Fruit fly (Drosophila melanogaster) whole organism, embryonic: ENCODE results near the gene CG10089.

Source experiments
- Ada2b ChIP-seq: fragments of 200-800 bp; sonication (Bioruptor generic); IDR thresholded peaks from 2 replicates; pipeline ENCODE4 v1.3.6; 2022; ENCODE audit warnings: missing biosample characterization, missing genetic modification characterization
- Atf-2 ChIP-seq: fragments of 200-800 bp; sonication (Bioruptor generic); optimal IDR thresholded peaks from 2 replicates; lab custom pipeline; 2016; ENCODE audit warnings: missing biosample characterization, missing genetic modification characterization
- CG10366 ChIP-seq: fragments of 200-800 bp; sonication (Bioruptor generic); IDR thresholded peaks from 2 replicates; pipeline ENCODE4 v1.3.6; 2022; ENCODE audit warnings: missing biosample characterization, missing genetic modification characterization
- CG10654 ChIP-seq: fragments of 200-800 bp; sonication (Bioruptor generic); optimal IDR thresholded peaks from 2 replicates; lab custom pipeline; 2016; ENCODE audit warnings: missing biosample characterization, missing genetic modification characterization
- CG10959 ChIP-seq: fragments of 200-800 bp; sonication (Bioruptor generic); IDR thresholded peaks from 2 replicates; pipeline ENCODE4 v1.3.6; 2022; ENCODE audit warnings: missing biosample characterization, missing genetic modification characterization
- CG11398 ChIP-seq: fragments of 200-800 bp; sonication (Bioruptor generic); optimal IDR thresholded peaks from 2 replicates; lab custom pipeline; 2016; ENCODE audit warnings: missing biosample characterization, missing genetic modification characterization
- CG11504 ChIP-seq: fragments of 200-800 bp; sonication (Bioruptor generic); optimal IDR thresholded peaks from 3 replicates; lab custom pipeline; 2019; ENCODE audit warnings: missing biosample characterization, mild to moderate bottlenecking, missing genetic modification characterization, moderate library complexity
- CG12236 ChIP-seq: fragments of 200-800 bp; sonication (Bioruptor generic); optimal IDR thresholded peaks from 2 replicates; lab custom pipeline; 2016; ENCODE audit warnings: missing biosample characterization, missing genetic modification characterization
- CG12299 ChIP-seq: fragments of 200-800 bp; sonication (Bioruptor generic); optimal IDR thresholded peaks from 2 replicates; lab custom pipeline; 2018; ENCODE audit warnings: missing biosample characterization, mild to moderate bottlenecking, missing genetic modification characterization
- CG14050 ChIP-seq: fragments of 200-800 bp; sonication (Bioruptor generic); IDR thresholded peaks from 3 replicates; pipeline ENCODE4 v1.3.6; 2022; ENCODE audit warnings: missing biosample characterization, missing genetic modification characterization
- CG15011 ChIP-seq: fragments of 200-800 bp; sonication (Bioruptor generic); optimal IDR thresholded peaks from 3 replicates; lab custom pipeline; 2018; ENCODE audit warnings: missing biosample characterization, mild to moderate bottlenecking, missing genetic modification characterization
- CG2129 ChIP-seq: fragments of 200-800 bp; sonication (Bioruptor generic); IDR thresholded peaks from 2 replicates; pipeline ENCODE4 v1.3.6; 2022; ENCODE audit warnings: missing biosample characterization, missing genetic modification characterization; ENCODE audit not compliant: partially characterized antibody
- CG3065 ChIP-seq: fragments of 200-800 bp; sonication (Bioruptor generic); optimal IDR thresholded peaks from 2 replicates; lab custom pipeline; 2016; ENCODE audit warnings: missing biosample characterization, missing genetic modification characterization
- CG31224 ChIP-seq: fragments of 200-800 bp; sonication (Bioruptor generic); IDR thresholded peaks from 2 replicates; pipeline ENCODE4 v1.3.6; 2022; ENCODE audit warnings: missing biosample characterization, missing genetic modification characterization
- CG32772 ChIP-seq: fragments of 200-800 bp; sonication (Bioruptor generic); IDR thresholded peaks from 2 replicates; pipeline ENCODE4 v1.3.6; 2022; ENCODE audit warnings: missing biosample characterization, missing genetic modification characterization
- CG3847 ChIP-seq: fragments of 200-800 bp; sonication (Bioruptor generic); IDR thresholded peaks from 2 replicates; pipeline ENCODE4 v1.3.6; 2022; ENCODE audit warnings: missing biosample characterization, missing genetic modification characterization
- CG42726 ChIP-seq: fragments of 200-800 bp; sonication (Bioruptor generic); IDR thresholded peaks from 2 replicates; pipeline ENCODE4 v1.3.6; 2022; ENCODE audit warnings: missing biosample characterization, missing genetic modification characterization; ENCODE audit not compliant: partially characterized antibody
- CG5180 ChIP-seq: fragments of 200-800 bp; sonication (Bioruptor generic); optimal IDR thresholded peaks from 3 replicates; lab custom pipeline; 2017; ENCODE audit warnings: missing biosample characterization, missing genetic modification characterization, mild to moderate bottlenecking, moderate library complexity, missing genetic modification reagents
- CG6654 ChIP-seq: fragments of 200-800 bp; sonication (Bioruptor generic); optimal IDR thresholded peaks from 2 replicates; lab custom pipeline; 2017; ENCODE audit warnings: missing biosample characterization, mild to moderate bottlenecking, missing genetic modification characterization
- CG7271 ChIP-seq: fragments of 200-800 bp; sonication (Bioruptor generic); optimal IDR thresholded peaks from 2 replicates; lab custom pipeline; 2018; ENCODE audit warnings: missing biosample characterization, mild to moderate bottlenecking, missing genetic modification characterization, moderate library complexity
- CG9437 ChIP-seq: fragments of 200-800 bp; sonication (Bioruptor generic); optimal IDR thresholded peaks from 2 replicates; lab custom pipeline; 2018; ENCODE audit warnings: missing biosample characterization, mild to moderate bottlenecking, missing genetic modification characterization
- Dad ChIP-seq: fragments of 200-800 bp; sonication (Bioruptor generic); optimal IDR thresholded peaks from 3 replicates; lab custom pipeline; 2016; ENCODE audit warnings: missing biosample characterization, missing genetic modification characterization
- Dbx ChIP-seq: fragments of 200-800 bp; sonication (Bioruptor generic); IDR thresholded peaks from 3 replicates; pipeline ENCODE4 v1.3.6; 2022; ENCODE audit warnings: missing biosample characterization, missing genetic modification characterization
- Deaf1 ChIP-seq: fragments of 200-800 bp; optimal IDR thresholded peaks from 3 replicates; lab custom pipeline; 2019; ENCODE audit warnings: missing biosample characterization, mild to moderate bottlenecking, missing genetic modification characterization, moderate library complexity
- Dfd ChIP-seq, 2 experiments: fragments of >200 bp; optimal IDR thresholded peaks; 2 replicates each; lab custom pipeline; 2017; ENCODE audit warnings: missing biosample characterization in 2 of 2, missing genetic modification characterization in 2 of 2
- Fer1 ChIP-seq: fragments of 200-800 bp; sonication (Bioruptor generic); optimal IDR thresholded peaks from 2 replicates; lab custom pipeline; 2017; ENCODE audit warnings: missing biosample characterization, mild to moderate bottlenecking, missing genetic modification characterization
- Fer2 ChIP-seq: fragments of 200-800 bp; sonication (Bioruptor generic); optimal IDR thresholded peaks from 2 replicates; lab custom pipeline; 2018; ENCODE audit warnings: missing biosample characterization, mild to moderate bottlenecking, missing genetic modification characterization, moderate library complexity
- Hr3 ChIP-seq: fragments of 200-800 bp; sonication (Bioruptor generic); optimal IDR thresholded peaks from 3 replicates; lab custom pipeline; 2016; ENCODE audit warnings: missing biosample characterization, missing genetic modification characterization
- Hr51 ChIP-seq, 2 experiments: fragments of 200-800 bp; sonication (Bioruptor generic); optimal IDR thresholded peaks; 2 replicates in 1 of 2; 3 replicates in 1 of 2; lab custom pipeline; 2016 to 2018; ENCODE audit warnings: missing biosample characterization in 2 of 2, missing genetic modification characterization in 2 of 2, mild to moderate bottlenecking in 1 of 2, moderate library complexity in 1 of 2
- MESR4 ChIP-seq: fragments of 200-800 bp; sonication (Bioruptor generic); optimal IDR thresholded peaks from 2 replicates; lab custom pipeline; 2018; ENCODE audit warnings: missing biosample characterization, mild to moderate bottlenecking, missing genetic modification characterization, moderate library complexity
- Meics ChIP-seq: fragments of 200-800 bp; sonication (Bioruptor generic); optimal IDR thresholded peaks from 2 replicates; lab custom pipeline; 2017; ENCODE audit warnings: missing biosample characterization, mild to moderate bottlenecking, missing genetic modification characterization
- Oli ChIP-seq: fragments of 200-800 bp; sonication (Bioruptor generic); optimal IDR thresholded peaks from 2 replicates; lab custom pipeline; 2018; ENCODE audit warnings: missing biosample characterization, mild to moderate bottlenecking, missing genetic modification characterization, moderate library complexity
- Side ChIP-seq: fragments of 200-800 bp; sonication (Bioruptor generic); optimal IDR thresholded peaks from 2 replicates; lab custom pipeline; 2016; ENCODE audit warnings: missing biosample characterization, missing genetic modification characterization
- Tbp ChIP-seq: fragments of >200 bp; optimal IDR thresholded peaks from 2 replicates; lab custom pipeline; 2018; ENCODE audit warnings: missing biosample characterization, missing genetic modification characterization
- Xbp1 ChIP-seq: fragments of 200-800 bp; sonication (Bioruptor generic); optimal IDR thresholded peaks from 3 replicates; lab custom pipeline; 2016; ENCODE audit warnings: missing biosample characterization, mild to moderate bottlenecking, missing genetic modification characterization
- abd-A ChIP-seq: fragments of 200-800 bp; sonication (Bioruptor generic); optimal IDR thresholded peaks from 3 replicates; lab custom pipeline; 2019; ENCODE audit warnings: missing biosample characterization, mild to moderate bottlenecking, missing genetic modification characterization, moderate library complexity
- bcd ChIP-seq: fragments of 200-800 bp; sonication (Bioruptor generic); optimal IDR thresholded peaks from 2 replicates; lab custom pipeline; 2017; ENCODE audit warnings: missing biosample characterization, mild to moderate bottlenecking, missing genetic modification characterization
- btn ChIP-seq: fragments of 200-800 bp; sonication (Bioruptor generic); optimal IDR thresholded peaks from 2 replicates; lab custom pipeline; 2016; ENCODE audit warnings: missing biosample characterization, missing genetic modification characterization
- crol ChIP-seq: fragments of 200-800 bp; sonication (Bioruptor generic); IDR thresholded peaks from 2 replicates; pipeline ENCODE4 v1.3.6; 2022; ENCODE audit warnings: missing biosample characterization, missing genetic modification characterization
- dmrt99B ChIP-seq: fragments of 200-800 bp; sonication (Bioruptor generic); optimal IDR thresholded peaks from 2 replicates; lab custom pipeline; 2018; ENCODE audit warnings: missing biosample characterization, mild to moderate bottlenecking, missing genetic modification characterization, moderate library complexity
- emc ChIP-seq: fragments of 200-800 bp; sonication (Bioruptor generic); optimal IDR thresholded peaks from 2 replicates; lab custom pipeline; 2016; ENCODE audit warnings: missing biosample characterization, missing genetic modification characterization
- eyg ChIP-seq: fragments of 200-800 bp; sonication (Bioruptor generic); optimal IDR thresholded peaks from 3 replicates; lab custom pipeline; 2016; ENCODE audit warnings: missing biosample characterization, missing genetic modification characterization
- grn ChIP-seq: fragments of 200-800 bp; sonication (Bioruptor generic); optimal IDR thresholded peaks from 3 replicates; lab custom pipeline; 2017; ENCODE audit warnings: missing biosample characterization, missing genetic modification characterization
- gro ChIP-seq: fragments of 200-800 bp; sonication (Bioruptor generic); optimal IDR thresholded peaks from 2 replicates; lab custom pipeline; 2016; ENCODE audit warnings: missing biosample characterization, missing genetic modification characterization
- mld ChIP-seq: fragments of 200-800 bp; sonication (Bioruptor generic); IDR thresholded peaks from 3 replicates; pipeline ENCODE4 v1.3.6; 2022; ENCODE audit warnings: missing biosample characterization, missing genetic modification characterization; ENCODE audit not compliant: partially characterized antibody
- nau ChIP-seq: fragments of 200-800 bp; sonication (Bioruptor generic); optimal IDR thresholded peaks from 3 replicates; lab custom pipeline; 2017; ENCODE audit warnings: missing biosample characterization, mild to moderate bottlenecking, missing genetic modification characterization, missing genetic modification reagents
- ssp ChIP-seq: fragments of 200-800 bp; sonication (Bioruptor generic); IDR thresholded peaks from 2 replicates; pipeline ENCODE4 v1.3.6; 2022; ENCODE audit warnings: missing biosample characterization, missing genetic modification characterization
- unc-4 ChIP-seq: fragments of 200-800 bp; sonication (Bioruptor generic); IDR thresholded peaks from 2 replicates; pipeline ENCODE4 v1.3.6; 2022; ENCODE audit warnings: missing biosample characterization, missing genetic modification characterization; ENCODE audit not compliant: partially characterized antibody
- usp ChIP-seq: fragments of >200 bp; optimal IDR thresholded peaks from 2 replicates; lab custom pipeline; 2017; ENCODE audit warnings: missing biosample characterization, missing genetic modification characterization
- wor ChIP-seq: fragments of 200-800 bp; sonication (Bioruptor generic); IDR thresholded peaks from 2 replicates; pipeline ENCODE4 v1.3.6; 2022; ENCODE audit warnings: missing biosample characterization, missing genetic modification characterization

Gene CG10089

dm6 chr3L:13479609-13480240, 5.1 kb upstream of the CG10089 start (continued):
- TF ChIP-seq CG11398: peak; percentile 10
- no peak for TF ChIP-seq CG3065 (GFP tag; lab: Kevin White, UChicago)
- no peak for TF ChIP-seq Atf-2 (GFP tag; lab: Kevin White, UChicago)
- no peak for TF ChIP-seq ssp
- no peak for TF ChIP-seq gro (GFP tag; lab: Kevin White, UChicago)
- no peak for TF ChIP-seq btn (GFP tag; lab: Kevin White, UChicago)
- peak; percentile 20 for TF ChIP-seq CG9437
- peak; percentile 63 for TF ChIP-seq Oli (tag; lab: Kevin White, UChicago)
- no peak for TF ChIP-seq Tbp (GFP tag; lab: Kevin White, UChicago)
- no peak for TF ChIP-seq crol (GFP tag; lab: Robert Waterston, UW)
- no peak for TF ChIP-seq Hr3 (GFP tag; lab: Kevin White, UChicago)
- TF ChIP-seq Ada2b (GFP tag; lab: Robert Waterston, UW): peak; percentile 44; the same call in 1 of the 2 replicates
- no peak for TF ChIP-seq CG14050 (GFP tag; lab: Robert Waterston, UW)
- TF ChIP-seq mld (GFP tag; lab: Robert Waterston, UW): no peak
- peak in 1 of 2 experiments; percentile 69 for TF ChIP-seq Hr51 (GFP tag; optimal IDR thresholded peaks at IDR 0.05; lab: Kevin White, UChicago)
- TF ChIP-seq dmrt99B (tag; lab: Kevin White, UChicago): peak; percentile 72
- peak; percentile 12 for TF ChIP-seq CG15011
- TF ChIP-seq Dfd (GFP tag; optimal IDR thresholded peaks at IDR 0.05; lab: Kevin White, UChicago): no peak
- 0 out of 2 replicates have a peak, but pooled peaks have one; percentile 41 for TF ChIP-seq CG31224
- TF ChIP-seq grn (GFP tag; lab: Kevin White, UChicago): no peak
- TF ChIP-seq CG5180: peak; percentile 44
- TF ChIP-seq Fer2 (tag; lab: Kevin White, UChicago): no peak
- TF ChIP-seq CG10959 (GFP tag; lab: Robert Waterston, UW): no peak
- TF ChIP-seq Side (GFP tag; lab: Kevin White, UChicago): no peak
- no peak; the same call in 1 of the 2 replicates for TF ChIP-seq CG3847 (GFP tag; lab: Robert Waterston, UW)
- peak; percentile 75 for TF ChIP-seq CG11504 (tag; lab: Kevin White, UChicago)
- no peak for TF ChIP-seq CG2129
- TF ChIP-seq emc (GFP tag; lab: Kevin White, UChicago): no peak
- TF ChIP-seq Dad (GFP tag; lab: Kevin White, UChicago): no peak
- TF ChIP-seq abd-A (tag; lab: Kevin White, UChicago): peak; percentile 19
- TF ChIP-seq usp (GFP tag; lab: Kevin White, UChicago): no peak
- no peak for TF ChIP-seq CG42726
- TF ChIP-seq CG10654 (GFP tag; lab: Kevin White, UChicago): peak; percentile 46
- peak; percentile 8 for TF ChIP-seq Fer1
- TF ChIP-seq CG12299 (tag; lab: Kevin White, UChicago): no peak
- peak; percentile 15 for TF ChIP-seq CG6654 (GFP tag; lab: Kevin White, UChicago)
- no peak for TF ChIP-seq wor (GFP tag; lab: Robert Waterston, UW)
- no peak for TF ChIP-seq eyg
- no peak for TF ChIP-seq CG12236
- TF ChIP-seq Dbx (GFP tag; lab: Robert Waterston, UW): 0 out of 3 replicates have a peak, but pooled peaks have one; percentile 23
- no peak for TF ChIP-seq nau (GFP tag; lab: Kevin White, UChicago)
- TF ChIP-seq bcd (GFP tag; lab: Kevin White, UChicago): peak; percentile 58
- TF ChIP-seq Meics: peak; percentile 81
- TF ChIP-seq CG32772: no peak
- no peak for TF ChIP-seq CG7271 (tag; lab: Kevin White, UChicago)
- no peak for TF ChIP-seq MESR4 (GFP tag; lab: Kevin White, UChicago)
- 0 out of 2 replicates have a peak, but pooled peaks have one; percentile 26 for TF ChIP-seq CG10366
- TF ChIP-seq unc-4: no peak
- TF ChIP-seq Xbp1 (GFP tag; lab: Kevin White, UChicago): peak; percentile 51
- TF ChIP-seq Deaf1 (tag; lab: Kevin White, UChicago): no peak
